Fruit fly (Drosophila melanogaster) whole organism, embryonic: ENCODE data around the gene Pex5.
A peak's percentile ranks its signal among the peaks of the same experiment; 100 is the strongest.

Experiments used
- Ada2b ChIP-seq: fragments of 200-800 bp; sonication (Bioruptor generic); IDR thresholded peaks from 2 replicates; pipeline ENCODE4 v1.3.6; 2022; ENCODE audit warnings: missing biosample characterization, missing genetic modification characterization
- BtbVII ChIP-seq: fragments of 200-800 bp; sonication (Bioruptor generic); optimal IDR thresholded peaks from 3 replicates; lab custom pipeline; 2017; ENCODE audit warnings: missing biosample characterization, mild to moderate bottlenecking, missing genetic modification characterization
- CG10209 ChIP-seq: fragments of 200-800 bp; sonication (Bioruptor generic); optimal IDR thresholded peaks from 3 replicates; lab custom pipeline; 2017; ENCODE audit warnings: missing biosample characterization, mild to moderate bottlenecking, missing genetic modification characterization, missing genetic modification reagents
- CG11093 ChIP-seq: fragments of 200-800 bp; sonication (Bioruptor generic); IDR thresholded peaks from 3 replicates; pipeline ENCODE4 v1.3.6; 2022; ENCODE audit warnings: missing biosample characterization, missing genetic modification characterization
- CG12219 ChIP-seq: fragments of 200-800 bp; sonication (Bioruptor generic); optimal IDR thresholded peaks from 3 replicates; lab custom pipeline; 2018; ENCODE audit warnings: missing biosample characterization, mild to moderate bottlenecking, missing genetic modification characterization
- CG12236 ChIP-seq: fragments of 200-800 bp; sonication (Bioruptor generic); optimal IDR thresholded peaks from 2 replicates; lab custom pipeline; 2016; ENCODE audit warnings: missing biosample characterization, missing genetic modification characterization
- CG14441 ChIP-seq: fragments of 200-800 bp; sonication (Bioruptor generic); IDR thresholded peaks from 2 replicates; pipeline ENCODE4 v1.3.6; 2022; ENCODE audit warnings: missing biosample characterization, missing genetic modification characterization
- CG18764 ChIP-seq: fragments of 200-800 bp; sonication (Bioruptor generic); optimal IDR thresholded peaks from 3 replicates; lab custom pipeline; 2016; ENCODE audit warnings: missing biosample characterization, missing genetic modification characterization
- CG2116 ChIP-seq: fragments of 200-800 bp; sonication (Bioruptor generic); optimal IDR thresholded peaks from 3 replicates; lab custom pipeline; 2018; ENCODE audit warnings: missing biosample characterization, mild to moderate bottlenecking, missing genetic modification characterization
- CG2712 ChIP-seq: fragments of 200-800 bp; optimal IDR thresholded peaks from 3 replicates; lab custom pipeline; 2019; ENCODE audit warnings: missing biosample characterization, mild to moderate bottlenecking, missing genetic modification characterization, moderate library complexity
- CG3065 ChIP-seq: fragments of 200-800 bp; sonication (Bioruptor generic); optimal IDR thresholded peaks from 2 replicates; lab custom pipeline; 2016; ENCODE audit warnings: missing biosample characterization, missing genetic modification characterization
- CG31224 ChIP-seq: fragments of 200-800 bp; sonication (Bioruptor generic); IDR thresholded peaks from 2 replicates; pipeline ENCODE4 v1.3.6; 2022; ENCODE audit warnings: missing biosample characterization, missing genetic modification characterization
- CG31441 ChIP-seq: fragments of 200-800 bp; sonication (Bioruptor generic); IDR thresholded peaks from 2 replicates; pipeline ENCODE4 v1.3.6; 2022; ENCODE audit warnings: missing biosample characterization, missing genetic modification characterization
- CG32532 ChIP-seq: fragments of 200-800 bp; sonication (Bioruptor generic); IDR thresholded peaks from 2 replicates; pipeline ENCODE4 v1.3.6; 2022; ENCODE audit warnings: missing biosample characterization, missing genetic modification characterization
- CG34224 ChIP-seq: fragments of 200-800 bp; sonication (Bioruptor generic); IDR thresholded peaks from 3 replicates; pipeline ENCODE4 v1.3.6; 2022; ENCODE audit warnings: missing biosample characterization, missing genetic modification characterization; ENCODE audit not compliant: partially characterized antibody
- CG6654 ChIP-seq: fragments of 200-800 bp; sonication (Bioruptor generic); optimal IDR thresholded peaks from 2 replicates; lab custom pipeline; 2017; ENCODE audit warnings: missing biosample characterization, mild to moderate bottlenecking, missing genetic modification characterization
- CG8388 ChIP-seq: fragments of 200-800 bp; sonication (Bioruptor generic); optimal IDR thresholded peaks from 2 replicates; lab custom pipeline; 2019; ENCODE audit warnings: missing biosample characterization, mild to moderate bottlenecking, missing genetic modification characterization, moderate library complexity
- CG9609 ChIP-seq: fragments of 200-800 bp; sonication (Bioruptor generic); optimal IDR thresholded peaks from 3 replicates; lab custom pipeline; 2016; ENCODE audit warnings: missing biosample characterization, missing genetic modification characterization
- Camta ChIP-seq: fragments of 200-800 bp; sonication (Bioruptor generic); optimal IDR thresholded peaks from 2 replicates; lab custom pipeline; 2016; ENCODE audit warnings: missing biosample characterization, missing genetic modification characterization
- D19B ChIP-seq: fragments of 200-800 bp; sonication (Bioruptor generic); optimal IDR thresholded peaks from 2 replicates; lab custom pipeline; 2017; ENCODE audit warnings: missing biosample characterization, mild to moderate bottlenecking, missing genetic modification characterization
- Deaf1 ChIP-seq: fragments of 200-800 bp; optimal IDR thresholded peaks from 3 replicates; lab custom pipeline; 2019; ENCODE audit warnings: missing biosample characterization, mild to moderate bottlenecking, missing genetic modification characterization, moderate library complexity
- H2.0 ChIP-seq: fragments of 200-800 bp; sonication (Bioruptor generic); IDR thresholded peaks from 2 replicates; pipeline ENCODE4 v1.3.6; 2022; ENCODE audit warnings: missing biosample characterization, missing genetic modification characterization
- Hr39 ChIP-seq: fragments of >200 bp; optimal IDR thresholded peaks from 2 replicates; lab custom pipeline; 2017
- Kr ChIP-seq: fragments of 200-800 bp; sonication (Bioruptor generic); optimal IDR thresholded peaks from 2 replicates; lab custom pipeline; 2017; ENCODE audit warnings: missing biosample characterization, mild to moderate bottlenecking, missing genetic modification characterization
- Lhr ChIP-seq: fragments of 200-800 bp; sonication (Bioruptor generic); optimal IDR thresholded peaks from 3 replicates; lab custom pipeline; 2017; ENCODE audit warnings: mild to moderate bottlenecking, missing biosample characterization, missing genetic modification reagents, missing genetic modification characterization
- Poxn ChIP-seq: fragments of 200-800 bp; sonication (Bioruptor generic); IDR thresholded peaks from 2 replicates; pipeline ENCODE4 v1.3.6; 2022; ENCODE audit warnings: missing biosample characterization, missing genetic modification characterization
- Scr ChIP-seq: fragments of 200-800 bp; sonication (Bioruptor generic); IDR thresholded peaks from 2 replicates; pipeline ENCODE4 v1.3.6; 2022; ENCODE audit warnings: missing biosample characterization, missing genetic modification characterization; ENCODE audit not compliant: partially characterized antibody
- Sox102F ChIP-seq: fragments of 200-800 bp; sonication (Bioruptor generic); optimal IDR thresholded peaks from 2 replicates; lab custom pipeline; 2018; ENCODE audit warnings: missing biosample characterization, mild to moderate bottlenecking, missing genetic modification characterization, moderate library complexity
- amos ChIP-seq: fragments of 200-800 bp; sonication (Bioruptor generic); IDR thresholded peaks from 2 replicates; pipeline ENCODE4 v1.3.6; 2022; ENCODE audit warnings: missing biosample characterization, missing genetic modification characterization; ENCODE audit not compliant: partially characterized antibody
- ci ChIP-seq: fragments of 200-800 bp; sonication (Bioruptor generic); IDR thresholded peaks from 3 replicates; pipeline ENCODE4 v1.3.6; 2022; ENCODE audit warnings: missing biosample characterization, missing genetic modification characterization
- dan ChIP-seq: fragments of 200-800 bp; sonication (Bioruptor generic); IDR thresholded peaks from 2 replicates; pipeline ENCODE4 v1.3.6; 2022; ENCODE audit warnings: missing biosample characterization, missing genetic modification characterization
- dmrt99B ChIP-seq: fragments of 200-800 bp; sonication (Bioruptor generic); optimal IDR thresholded peaks from 2 replicates; lab custom pipeline; 2018; ENCODE audit warnings: missing biosample characterization, mild to moderate bottlenecking, missing genetic modification characterization, moderate library complexity
- exex ChIP-seq: fragments of 200-800 bp; sonication (Bioruptor generic); optimal IDR thresholded peaks from 4 replicates; lab custom pipeline; 2018; ENCODE audit warnings: missing biosample characterization, mild to moderate bottlenecking, missing genetic modification characterization, moderate library complexity
- fd64A ChIP-seq: fragments of 200-800 bp; sonication (Bioruptor generic); optimal IDR thresholded peaks from 3 replicates; lab custom pipeline; 2018; ENCODE audit warnings: missing biosample characterization, mild to moderate bottlenecking, missing genetic modification characterization
- grau ChIP-seq: fragments of 200-800 bp; optimal IDR thresholded peaks from 3 replicates; lab custom pipeline; 2019; ENCODE audit warnings: missing biosample characterization, mild to moderate bottlenecking, missing genetic modification characterization, moderate library complexity
- hbn ChIP-seq: fragments of 200-800 bp; sonication (Bioruptor generic); IDR thresholded peaks from 2 replicates; pipeline ENCODE4 v1.3.6; 2022; ENCODE audit warnings: missing biosample characterization, missing genetic modification characterization; ENCODE audit not compliant: partially characterized antibody
- lola ChIP-seq, 3 experiments: fragments of >200 bp in 2 of 3; fragments of 200-800 bp in 1 of 3; sonication (Bioruptor generic) in 1 of 3; optimal IDR thresholded peaks; 2 replicates each; lab custom pipeline; 2017 to 2019; ENCODE audit warnings: missing biosample characterization in 3 of 3, missing genetic modification characterization in 3 of 3, mild to moderate bottlenecking in 1 of 3, moderate library complexity in 1 of 3
- luna ChIP-seq: fragments of 200-800 bp; sonication (Bioruptor generic); optimal IDR thresholded peaks from 2 replicates; lab custom pipeline; 2016; ENCODE audit warnings: missing biosample characterization, missing genetic modification characterization
- odd ChIP-seq: fragments of 200-800 bp; sonication (Bioruptor generic); optimal IDR thresholded peaks from 2 replicates; lab custom pipeline; 2017; ENCODE audit warnings: missing biosample characterization, mild to moderate bottlenecking, missing genetic modification characterization
- p53 ChIP-seq: fragments of 200-800 bp; sonication (Bioruptor generic); optimal IDR thresholded peaks from 2 replicates; lab custom pipeline; 2016; ENCODE audit warnings: missing biosample characterization, missing genetic modification characterization
- phol ChIP-seq: fragments of 200-800 bp; sonication (Bioruptor generic); optimal IDR thresholded peaks from 3 replicates; lab custom pipeline; 2018; ENCODE audit warnings: missing biosample characterization, mild to moderate bottlenecking, missing genetic modification characterization, moderate library complexity
- rib ChIP-seq: fragments of 200-800 bp; sonication (Bioruptor generic); IDR thresholded peaks from 2 replicates; pipeline ENCODE4 v1.3.6; 2022; ENCODE audit warnings: missing biosample characterization, missing genetic modification characterization
- row ChIP-seq: fragments of 200-800 bp; sonication (Bioruptor generic); IDR thresholded peaks from 3 replicates; pipeline ENCODE4 v1.3.6; 2022; ENCODE audit warnings: missing biosample characterization, missing genetic modification characterization
- schlank ChIP-seq: fragments of 200-800 bp; sonication (Bioruptor generic); optimal IDR thresholded peaks from 2 replicates; lab custom pipeline; 2018; ENCODE audit warnings: missing biosample characterization, mild to moderate bottlenecking, missing genetic modification characterization
- tgo ChIP-seq: fragments of 200-800 bp; sonication (Bioruptor generic); IDR thresholded peaks from 3 replicates; pipeline ENCODE4 v1.3.6; 2022; ENCODE audit warnings: missing biosample characterization, missing genetic modification characterization
- toy ChIP-seq: fragments of 200-800 bp; sonication (Bioruptor generic); IDR thresholded peaks from 2 replicates; pipeline ENCODE4 v1.3.6; 2022; ENCODE audit warnings: missing biosample characterization, missing genetic modification characterization
- tx ChIP-seq: fragments of 200-800 bp; sonication (Bioruptor generic); optimal IDR thresholded peaks from 2 replicates; lab custom pipeline; 2016; ENCODE audit warnings: missing biosample characterization, missing genetic modification characterization
- unpg ChIP-seq: fragments of 200-800 bp; sonication (Bioruptor generic); optimal IDR thresholded peaks from 3 replicates; lab custom pipeline; 2018; ENCODE audit warnings: missing biosample characterization, mild to moderate bottlenecking, missing genetic modification characterization, moderate library complexity
- z ChIP-seq: fragments of 200-800 bp; sonication (Bioruptor generic); IDR thresholded peaks from 3 replicates; pipeline ENCODE4 v1.3.6; 2022; ENCODE audit warnings: missing biosample characterization, missing genetic modification characterization

The Pex5 gene

dm6 chrX:1830396-1831218 lies 38.3 kb downstream of the Pex5 start (continued):
- peak; percentile 88 for TF ChIP-seq schlank
- TF ChIP-seq tgo = peak; percentile 97
- no peak; the same call in 1 of the 2 replicates for TF ChIP-seq amos (GFP tag; lab: Robert Waterston, UW)
- TF ChIP-seq z (GFP tag; lab: Robert Waterston, UW) = peak; percentile 72
- TF ChIP-seq Kr (GFP tag; lab: Kevin White, UChicago) = no peak
- peak; percentile 61 for TF ChIP-seq luna (GFP tag; lab: Kevin White, UChicago)
- TF ChIP-seq CG31441 = peak; percentile 97
- peak; percentile 83 for TF ChIP-seq CG6654 (GFP tag; lab: Kevin White, UChicago)
- peak; percentile 89 for TF ChIP-seq CG11093
- peak; percentile 75 for TF ChIP-seq CG3065 (GFP tag; lab: Kevin White, UChicago)
- peak; percentile 95 for TF ChIP-seq CG8388 (GFP tag; lab: Kevin White, UChicago)
- TF ChIP-seq ci (GFP tag; lab: Robert Waterston, UW) = peak; percentile 99
- peak; percentile 88 for TF ChIP-seq D19B (GFP tag; lab: Kevin White, UChicago)
- peak; percentile 78 for TF ChIP-seq Deaf1 (tag; lab: Kevin White, UChicago)
- TF ChIP-seq dan = peak; percentile 60; the same call in 1 of the 2 replicates
- TF ChIP-seq CG18764 = peak; percentile 85
- TF ChIP-seq tx = peak; percentile 92
- TF ChIP-seq unpg (GFP tag; lab: Kevin White, UChicago) = peak; percentile 99
- TF ChIP-seq rib (GFP tag; lab: Robert Waterston, UW) = peak; percentile 96
- peak; percentile 97 for TF ChIP-seq H2.0 (GFP tag; lab: Robert Waterston, UW)
- TF ChIP-seq Poxn (GFP tag; lab: Robert Waterston, UW) = peak; percentile 88
- TF ChIP-seq Hr39 (lab: Kevin White, UChicago) = no peak
- peak; percentile 98 for TF ChIP-seq CG32532
- TF ChIP-seq dmrt99B (tag; lab: Kevin White, UChicago) = peak; percentile 96
- TF ChIP-seq hbn (GFP tag; lab: Robert Waterston, UW) = no peak
- peak; percentile 92 for TF ChIP-seq CG9609
- TF ChIP-seq BtbVII (GFP tag; lab: Kevin White, UChicago) = peak; percentile 94
- peak; percentile 92 for TF ChIP-seq odd (GFP tag; lab: Kevin White, UChicago)
- peak; percentile 94 for TF ChIP-seq phol
- TF ChIP-seq CG2116 (GFP tag; lab: Kevin White, UChicago) = peak; percentile 75
- peak; percentile 97 for TF ChIP-seq Sox102F (GFP tag; lab: Kevin White, UChicago)
- TF ChIP-seq CG12236 (GFP tag; lab: Kevin White, UChicago) = peak; percentile 82
- no peak for TF ChIP-seq CG34224 (GFP tag; lab: Robert Waterston, UW)
- TF ChIP-seq toy (GFP tag; lab: Robert Waterston, UW) = peak; percentile 90
- peak; percentile 92 for TF ChIP-seq CG31224 (GFP tag; lab: Robert Waterston, UW)
- peak; percentile 85 for TF ChIP-seq fd64A (GFP tag; lab: Kevin White, UChicago)
- peak; percentile 98 for TF ChIP-seq row
- peak; percentile 85 for TF ChIP-seq exex
- peak; percentile 82 for TF ChIP-seq Lhr (GFP tag; lab: Kevin White, UChicago)
- peak; percentile 94 for TF ChIP-seq CG10209
- TF ChIP-seq grau (tag; lab: Kevin White, UChicago) = peak; percentile 95
- TF ChIP-seq Ada2b = peak; percentile 97
- peak; percentile 93 for TF ChIP-seq Camta (GFP tag; lab: Kevin White, UChicago)
- TF ChIP-seq CG14441 (GFP tag; lab: Robert Waterston, UW) = peak; percentile 98
- TF ChIP-seq Scr (GFP tag; lab: Robert Waterston, UW) = 0 out of 2 replicates have a peak, but pooled peaks have one; percentile 29
- TF ChIP-seq lola (GFP tag; optimal IDR thresholded peaks at IDR 0.05; lab: Kevin White, UChicago) = peak in 1 of 3 experiments; percentile 86
- peak; percentile 87 for TF ChIP-seq p53 (GFP tag; lab: Kevin White, UChicago)
- peak; percentile 96 for TF ChIP-seq CG12219 (GFP tag; lab: Kevin White, UChicago)
- peak; percentile 95 for TF ChIP-seq CG2712 (tag; lab: Kevin White, UChicago)
